Worm (Caenorhabditis elegans) whole organism, midembryonic: ENCODE data around the gene math-21.
"Not testable (repeated sequence)": the region's sequence is repeated elsewhere in the genome, so short reads cannot be mapped to it uniquely, and the experiment has no call there.

Source experiments
- ref-1 ChIP-seq: fragments of 200-800 bp; sonication (Bioruptor generic); conservative IDR thresholded peaks from 2 replicates; pipeline ENCODE4 v1.3.6; 2022; ENCODE audit warnings: missing genetic modification reagents, missing genetic modification characterization, missing compliant biosample characterization
- tab-1 ChIP-seq: fragments of 200-800 bp; sonication (Bioruptor generic); IDR thresholded peaks from 2 replicates; pipeline ENCODE4 v1.3.6; 2022; ENCODE audit warnings: missing genetic modification characterization, missing compliant biosample characterization

ce11 chrII:1948393-1948792, 45.4 kb upstream of the math-21 start, which contains the start of gene ZK250.2:
- TF ChIP-seq ref-1, tab-1 (GFP tag; lab: Robert Waterston, UW): not testable (repeated sequence)
